Worm (Caenorhabditis elegans): ENCODE data around the gene srbc-9.

DNA sequence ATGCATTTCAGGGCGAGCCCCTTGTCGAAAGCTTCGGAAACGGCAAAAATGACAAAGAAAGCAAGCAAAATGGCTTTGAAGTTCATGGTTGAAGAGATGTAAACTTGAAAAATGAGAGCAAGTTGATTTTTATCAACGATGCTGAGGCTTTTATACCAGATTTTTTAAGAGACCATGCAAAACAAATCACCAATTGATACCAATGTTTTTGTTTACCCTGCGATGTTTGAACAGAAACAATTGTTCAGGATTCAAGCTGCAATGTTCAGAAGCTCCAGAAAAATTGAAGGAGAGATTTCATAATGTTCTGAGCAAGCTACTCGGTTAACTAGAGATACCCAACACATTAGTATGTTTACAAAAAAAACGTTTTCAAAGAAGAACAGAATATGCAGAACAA is 32.0 kb upstream of the srbc-9 start, which contains the start of gene C54F6.15:
- no peak for TF ChIP-seq nhr-23 (tag; optimal IDR thresholded peaks at IDR 0.05)
- no peak for TF ChIP-seq R02D3.7 (tag; optimal IDR thresholded peaks at IDR 0.05)
- TF ChIP-seq nhr-11 (tag; optimal IDR thresholded peaks at IDR 0.05): no peak
- no peak for TF ChIP-seq zag-1 (tag; optimal IDR thresholded peaks at IDR 0.05)
- no peak for TF ChIP-seq ama-1 (optimal IDR thresholded peaks at IDR 0.05)
- TF ChIP-seq aly-2 (tag; optimal IDR thresholded peaks at IDR 0.05): no peak
- no peak for TF ChIP-seq egl-27 (tag; optimal IDR thresholded peaks at IDR 0.05)
- no peak for TF ChIP-seq ztf-4 (tag; optimal IDR thresholded peaks at IDR 0.05)
- no peak for TF ChIP-seq elt-1 (tag; optimal IDR thresholded peaks at IDR 0.05)
- TF ChIP-seq ZK546.5 (tag; optimal IDR thresholded peaks at IDR 0.05): no peak
- no peak for TF ChIP-seq mbf-1 (tag; optimal IDR thresholded peaks at IDR 0.05)
- TF ChIP-seq ceh-16 (tag; optimal IDR thresholded peaks at IDR 0.05): no peak
- no peak for TF ChIP-seq nhr-77 (tag; optimal IDR thresholded peaks at IDR 0.05)
- no peak for TF ChIP-seq nhr-21 (tag; optimal IDR thresholded peaks at IDR 0.05)
